Worm (Caenorhabditis elegans) whole organism, L4 larva: ENCODE measurements around the gene rpl-10.

Experiments
- F37D6.2 ChIP-seq: sonication (generic microtip); optimal IDR thresholded peaks from 2 replicates; lab custom pipeline; 2016; ENCODE audit warnings: mild to moderate bottlenecking, missing genetic modification characterization, missing compliant biosample characterization
- R02D3.7 ChIP-seq: fragments of 150-350 bp; sonication (generic microtip); optimal IDR thresholded peaks from 3 replicates; lab custom pipeline; 2014; ENCODE audit warnings: missing biosample characterization, missing genetic modification characterization
- T20F7.1 ChIP-seq: fragments of 200-800 bp; sonication (Bioruptor generic); optimal IDR thresholded peaks from 2 replicates; lab custom pipeline; 2018; ENCODE audit warnings: mild to moderate bottlenecking, missing genetic modification characterization, missing compliant biosample characterization
- Y48G9A.11 ChIP-seq: fragments of 200-800 bp; sonication (Bioruptor generic); IDR thresholded peaks from 2 replicates; pipeline ENCODE4 v1.3.6; 2022; ENCODE audit warnings: missing genetic modification reagents, missing genetic modification characterization, missing compliant biosample characterization
- Y5F2A.4 ChIP-seq: fragments of 200-800 bp; sonication (Bioruptor generic); optimal IDR thresholded peaks from 2 replicates; lab custom pipeline; 2018; ENCODE audit warnings: mild to moderate bottlenecking, missing genetic modification characterization, missing compliant biosample characterization
- ZK546.5 ChIP-seq, 2 experiments: sonication (generic microtip); optimal IDR thresholded peaks; 2 replicates each; lab custom pipeline; 2017; ENCODE audit warnings: missing biosample characterization in 2 of 2, missing genetic modification characterization in 2 of 2
- aly-2 ChIP-seq: sonication (generic microtip); optimal IDR thresholded peaks from 2 replicates; lab custom pipeline; 2018; ENCODE audit warnings: missing biosample characterization, missing genetic modification characterization
- ama-1 ChIP-seq: fragments of 150-350 bp; optimal IDR thresholded peaks from 2 replicates; lab custom pipeline; 2014; ENCODE audit warnings: inconsistent platforms, mixed read lengths
- ceh-32 ChIP-seq: sonication (generic microtip); optimal IDR thresholded peaks from 2 replicates; lab custom pipeline; 2016; ENCODE audit warnings: mild to moderate bottlenecking, missing genetic modification characterization, missing compliant biosample characterization; ENCODE audit not compliant: poor library complexity
- ceh-62 ChIP-seq: sonication (generic microtip); optimal IDR thresholded peaks from 2 replicates; lab custom pipeline; 2017; ENCODE audit warnings: missing biosample characterization, missing genetic modification characterization
- ctbp-1 ChIP-seq: fragments of 200-800 bp; sonication (Bioruptor generic); IDR thresholded peaks from 2 replicates; pipeline ENCODE4 v1.3.6; 2022; ENCODE audit warnings: missing genetic modification reagents, missing genetic modification characterization, missing compliant biosample characterization
- daf-19 ChIP-seq: fragments of 200-800 bp; sonication (Bioruptor generic); conservative IDR thresholded peaks from 2 replicates; pipeline ENCODE4 v1.3.6; 2022; ENCODE audit warnings: missing genetic modification characterization, missing compliant biosample characterization
- dmd-9 ChIP-seq: fragments of 200-800 bp; sonication (Bioruptor generic); IDR thresholded peaks from 2 replicates; pipeline ENCODE4 v1.3.6; 2022; ENCODE audit warnings: missing genetic modification reagents, missing genetic modification characterization, missing compliant biosample characterization
- dpl-1 ChIP-seq: fragments of 150-350 bp; optimal IDR thresholded peaks from 2 replicates; lab custom pipeline; 2014; ENCODE audit warnings: missing biosample characterization, missing genetic modification reagents, missing genetic modification characterization
- duxl-1 ChIP-seq: sonication (generic microtip); optimal IDR thresholded peaks from 2 replicates; lab custom pipeline; 2016; ENCODE audit warnings: mild to moderate bottlenecking, missing genetic modification characterization, moderate library complexity, missing compliant biosample characterization; ENCODE audit not compliant: poor library complexity
- fos-1 ChIP-seq: fragments of 150-350 bp; optimal IDR thresholded peaks from 2 replicates; lab custom pipeline; 2014; ENCODE audit warnings: missing biosample characterization, missing genetic modification characterization
- gei-8 ChIP-seq: fragments of 200-800 bp; sonication (Bioruptor generic); optimal IDR thresholded peaks from 2 replicates; lab custom pipeline; 2018; ENCODE audit warnings: mild to moderate bottlenecking, missing genetic modification characterization, missing compliant biosample characterization
- hif-1 ChIP-seq, 2 experiments: sonication (generic microtip); optimal IDR thresholded peaks; 2 replicates each; lab custom pipeline; 2016 to 2017; ENCODE audit warnings: missing compliant biosample characterization in 2 of 2, missing genetic modification characterization in 2 of 2, missing genetic modification reagents in 2 of 2, missing genotype in 2 of 2, mild to moderate bottlenecking in 1 of 2
- hlh-30 ChIP-seq: sonication (generic microtip); optimal IDR thresholded peaks from 2 replicates; lab custom pipeline; 2017; ENCODE audit warnings: antibody characterized with exemption, mild to moderate bottlenecking, missing genetic modification characterization, missing compliant biosample characterization; ENCODE audit not compliant: insufficient read depth
- jun-1 ChIP-seq: fragments of 150-350 bp; optimal IDR thresholded peaks from 2 replicates; lab custom pipeline; 2014; ENCODE audit warnings: missing biosample characterization, missing genetic modification reagents, missing genetic modification characterization
- lin-13 ChIP-seq: fragments of 150-350 bp; optimal IDR thresholded peaks from 2 replicates; lab custom pipeline; 2014; ENCODE audit warnings: missing biosample characterization, missing genetic modification reagents, missing genetic modification characterization
- lin-29 ChIP-seq: fragments of 200-800 bp; sonication (Bioruptor generic); IDR thresholded peaks from 2 replicates; pipeline ENCODE4 v1.3.6; 2022; ENCODE audit warnings: missing genetic modification reagents, missing genetic modification characterization, missing compliant biosample characterization
- lin-38 ChIP-seq: fragments of 200-800 bp; sonication (Bioruptor generic); IDR thresholded peaks from 2 replicates; pipeline ENCODE4 v1.3.6; 2022; ENCODE audit warnings: missing genetic modification reagents, missing genetic modification characterization, missing compliant biosample characterization
- lin-39 ChIP-seq: fragments of 150-350 bp; optimal IDR thresholded peaks from 2 replicates; lab custom pipeline; 2014; ENCODE audit warnings: missing biosample characterization, missing genetic modification reagents, missing genetic modification characterization
- lsy-2 ChIP-seq, 2 experiments: fragments of 150-350 bp in 1 of 2; sonication (generic microtip) in 1 of 2; optimal IDR thresholded peaks; 2 replicates each; lab custom pipeline; 2014 to 2017; ENCODE audit warnings: missing biosample characterization in 2 of 2, missing genetic modification characterization in 2 of 2
- madf-5 ChIP-seq, 2 experiments: fragments of 200-800 bp; sonication (Bioruptor generic); IDR thresholded peaks; 2 replicates each; pipeline ENCODE4 v1.3.6; 2022; ENCODE audit warnings: missing compliant biosample characterization in 2 of 2, missing genetic modification characterization in 2 of 2
- mdt-29 ChIP-seq: fragments of 200-800 bp; sonication (Bioruptor generic); IDR thresholded peaks from 2 replicates; pipeline ENCODE4 v1.3.6; 2022; ENCODE audit warnings: missing genetic modification reagents, missing genetic modification characterization, missing compliant biosample characterization
- mes-2 ChIP-seq: sonication (generic microtip); optimal IDR thresholded peaks from 2 replicates; lab custom pipeline; 2016; ENCODE audit warnings: missing genotype, mild to moderate bottlenecking, missing genetic modification characterization, missing compliant biosample characterization; ENCODE audit not compliant: poor library complexity, severe bottlenecking
- mxl-3 ChIP-seq: fragments of 200-800 bp; sonication (Bioruptor generic); optimal IDR thresholded peaks from 2 replicates; lab custom pipeline; 2018; ENCODE audit warnings: mild to moderate bottlenecking, missing genetic modification characterization, missing compliant biosample characterization
- nhr-102 ChIP-seq: sonication (generic microtip); optimal IDR thresholded peaks from 2 replicates; lab custom pipeline; 2016; ENCODE audit warnings: mild to moderate bottlenecking, missing genetic modification characterization, moderate library complexity, missing compliant biosample characterization
- nhr-25 ChIP-seq: sonication (generic microtip); optimal IDR thresholded peaks from 2 replicates; lab custom pipeline; 2017; ENCODE audit warnings: missing genetic modification characterization, mild to moderate bottlenecking, missing compliant biosample characterization, antibody characterized with exemption, moderate library complexity, borderline replicate concordance; ENCODE audit not compliant: insufficient read depth
- nhr-28 ChIP-seq: fragments of 150-350 bp; optimal IDR thresholded peaks from 2 replicates; lab custom pipeline; 2014; ENCODE audit warnings: missing biosample characterization, missing genetic modification characterization
- nhr-48 ChIP-seq: sonication (generic microtip); optimal IDR thresholded peaks from 2 replicates; lab custom pipeline; 2016; ENCODE audit warnings: mild to moderate bottlenecking, missing genetic modification characterization, missing compliant biosample characterization
- nhr-76 ChIP-seq: fragments of 150-350 bp; optimal IDR thresholded peaks from 2 replicates; lab custom pipeline; 2014; ENCODE audit warnings: missing biosample characterization, missing genetic modification characterization
- nhr-77 ChIP-seq: fragments of 150-350 bp; optimal IDR thresholded peaks from 2 replicates; lab custom pipeline; 2014; ENCODE audit warnings: missing biosample characterization, missing genetic modification characterization
- pha-4 ChIP-seq, 2 experiments: fragments of 150-350 bp in 1 of 2; fragments of 200-800 bp in 1 of 2; sonication (Bioruptor generic) in 1 of 2; IDR thresholded peaks in 1 of 2; optimal IDR thresholded peaks in 1 of 2; 2 replicates each; pipeline versions ENCODE4 v1.3.6 to Lab custom; 2014 to 2022; ENCODE audit warnings: missing genetic modification characterization in 2 of 2, missing genetic modification reagents in 2 of 2, missing biosample characterization in 1 of 2, missing compliant biosample characterization in 1 of 2
- pqm-1 ChIP-seq: sonication (generic microtip); optimal IDR thresholded peaks from 2 replicates; lab custom pipeline; 2017; ENCODE audit warnings: missing biosample characterization, missing genetic modification characterization
- saeg-2 ChIP-seq: fragments of 200-800 bp; sonication (Bioruptor generic); IDR thresholded peaks from 2 replicates; pipeline ENCODE4 v1.3.6; 2022; ENCODE audit warnings: missing genetic modification reagents, missing genetic modification characterization, missing compliant biosample characterization
- sdz-12 ChIP-seq: fragments of 200-800 bp; sonication (Bioruptor generic); optimal IDR thresholded peaks from 2 replicates; lab custom pipeline; 2018; ENCODE audit warnings: mild to moderate bottlenecking, missing genetic modification characterization, missing compliant biosample characterization
- set-16 ChIP-seq: fragments of 200-800 bp; sonication (Bioruptor generic); IDR thresholded peaks from 2 replicates; pipeline ENCODE4 v1.3.6; 2022; ENCODE audit warnings: missing genetic modification reagents, missing genetic modification characterization, missing compliant biosample characterization
- spr-1 ChIP-seq: sonication (generic microtip); optimal IDR thresholded peaks from 2 replicates; lab custom pipeline; 2016; ENCODE audit warnings: mild to moderate bottlenecking, missing genetic modification characterization, missing compliant biosample characterization
- unc-39 ChIP-seq: sonication (generic microtip); optimal IDR thresholded peaks from 2 replicates; lab custom pipeline; 2017; ENCODE audit warnings: missing biosample characterization, missing genetic modification characterization
- zfp-2 ChIP-seq: sonication (generic microtip); optimal IDR thresholded peaks from 2 replicates; lab custom pipeline; 2016; ENCODE audit warnings: mild to moderate bottlenecking, missing genetic modification characterization, missing compliant biosample characterization
- zfp-3 ChIP-seq: fragments of 200-800 bp; sonication (Bioruptor generic); conservative IDR thresholded peaks from 2 replicates; pipeline ENCODE4 v1.3.6; 2022; ENCODE audit warnings: missing genetic modification reagents, missing genetic modification characterization, missing compliant biosample characterization
- zip-11 ChIP-seq: fragments of 200-800 bp; sonication (Bioruptor generic); IDR thresholded peaks from 2 replicates; pipeline ENCODE4 v1.3.6; 2022; ENCODE audit warnings: missing genetic modification characterization, missing compliant biosample characterization
- zip-2 ChIP-seq: fragments of 150-350 bp; optimal IDR thresholded peaks from 2 replicates; lab custom pipeline; 2014; ENCODE audit warnings: missing biosample characterization, missing genetic modification characterization
- ztf-11 ChIP-seq: fragments of 150-350 bp; optimal IDR thresholded peaks from 2 replicates; lab custom pipeline; 2014; ENCODE audit warnings: missing biosample characterization, missing genetic modification characterization
- ztf-7 ChIP-seq: fragments of 150-350 bp; optimal IDR thresholded peaks from 2 replicates; lab custom pipeline; 2014; ENCODE audit warnings: missing biosample characterization, missing genetic modification characterization

rpl-10 gene

ce11 chrII:8106921-8107695 lies 36.6 kb upstream of the rpl-10 start, which contains the start of the genes chst-1 and C41C4.9 (continued):
- peak; percentile 87 for TF ChIP-seq pha-4 (GFP tag; IDR thresholded peaks at IDR 0.05; lab: Robert Waterston, UW)
- no peak for TF ChIP-seq pha-4 (tag; optimal IDR thresholded peaks at IDR 0.05; lab: Kevin White, UChicago)
- TF ChIP-seq lin-13, result peak; percentile 40
- peak; percentile 83 for TF ChIP-seq ctbp-1 (GFP tag; lab: Robert Waterston, UW)
- no peak for TF ChIP-seq zip-2 (tag; lab: Kevin White, UChicago)
- TF ChIP-seq aly-2 (tag; lab: Kevin White, UChicago), result peak; percentile 79
- TF ChIP-seq ztf-7 (tag; lab: Kevin White, UChicago), result peak; percentile 60
- TF ChIP-seq ceh-62 (tag; lab: Kevin White, UChicago), result no peak
- TF ChIP-seq lin-38 (GFP tag; lab: Robert Waterston, UW), result no peak; the same call in 1 of the 2 replicates
- peak; percentile 90 for TF ChIP-seq gei-8 (GFP tag; lab: Kevin White, UChicago)
- peak; percentile 76; the same call in 1 of the 2 replicates for TF ChIP-seq mdt-29 (GFP tag; lab: Robert Waterston, UW)
- TF ChIP-seq ceh-32 (tag; lab: Kevin White, UChicago), result no peak
- no peak for TF ChIP-seq ama-1 (lab: Kevin White, UChicago)
- peak; percentile 89 to 91; a peak in 3 of 4 replicates for TF ChIP-seq madf-5 (GFP tag; IDR thresholded peaks at IDR 0.05; lab: Robert Waterston, UW)
- peak; percentile 56 for TF ChIP-seq nhr-48
- TF ChIP-seq Y48G9A.11 (GFP tag; lab: Robert Waterston, UW), result peak; percentile 84; the same call in 1 of the 2 replicates
- TF ChIP-seq lsy-2 (tag; optimal IDR thresholded peaks at IDR 0.05; lab: Kevin White, UChicago), result peak in 1 of 2 experiments; percentile 59
- no peak for TF ChIP-seq ZK546.5 (tag; optimal IDR thresholded peaks at IDR 0.05; lab: Kevin White, UChicago)
- TF ChIP-seq nhr-102 (tag; lab: Kevin White, UChicago), result peak; percentile 84
- TF ChIP-seq zfp-2 (tag; lab: Kevin White, UChicago), result peak; percentile 49
- TF ChIP-seq nhr-76 (tag; lab: Kevin White, UChicago), result no peak
- peak; percentile 82 for TF ChIP-seq spr-1
- peak; percentile 87 for TF ChIP-seq daf-19
- peak; percentile 71 for TF ChIP-seq hlh-30 (tag; lab: Kevin White, UChicago)
- TF ChIP-seq fos-1 (tag; lab: Kevin White, UChicago), result no peak
- no peak for TF ChIP-seq set-16 (GFP tag; lab: Robert Waterston, UW)
- peak; percentile 91 for TF ChIP-seq mes-2 (tag; lab: Kevin White, UChicago)
- peak; percentile 89; the same call in 1 of the 2 replicates for TF ChIP-seq dmd-9 (GFP tag; lab: Robert Waterston, UW)
- TF ChIP-seq hif-1 (tag; optimal IDR thresholded peaks at IDR 0.05; lab: Kevin White, UChicago), result no peak
- peak; percentile 25 for TF ChIP-seq nhr-28
- TF ChIP-seq zfp-3, result peak; percentile 83
- TF ChIP-seq Y5F2A.4 (GFP tag; lab: Kevin White, UChicago), result peak; percentile 86
- TF ChIP-seq zip-11, result peak; percentile 64; the same call in 1 of the 2 replicates
- TF ChIP-seq F37D6.2 (tag; lab: Kevin White, UChicago), result peak; percentile 33
- TF ChIP-seq saeg-2, result no peak; the same call in 1 of the 2 replicates
- TF ChIP-seq unc-39, result no peak
- peak; percentile 77 for TF ChIP-seq sdz-12 (GFP tag; lab: Kevin White, UChicago)
- no peak for TF ChIP-seq lin-39 (tag; lab: Kevin White, UChicago)
- peak; percentile 55 for TF ChIP-seq T20F7.1 (GFP tag; lab: Kevin White, UChicago)
- no peak for TF ChIP-seq jun-1 (tag; lab: Kevin White, UChicago)
- TF ChIP-seq duxl-1 (tag; lab: Kevin White, UChicago), result peak; percentile 81
- no peak for TF ChIP-seq R02D3.7 (tag; lab: Kevin White, UChicago)
- peak; percentile 53 for TF ChIP-seq dpl-1
- peak; percentile 71 for TF ChIP-seq nhr-25
- TF ChIP-seq lin-29 (GFP tag; lab: Robert Waterston, UW), result peak; percentile 51; the same call in 1 of the 2 replicates
- TF ChIP-seq pqm-1 (tag; lab: Kevin White, UChicago), result peak; percentile 20
- TF ChIP-seq ztf-11 (tag; lab: Kevin White, UChicago), result no peak
- peak; percentile 13 for TF ChIP-seq nhr-77 (tag; lab: Kevin White, UChicago)
- TF ChIP-seq mxl-3 (GFP tag; lab: Kevin White, UChicago), result peak; percentile 82
